Fruit fly (Drosophila melanogaster): ENCODE measurements around the gene CG14650.

dm6 chr3R:4476004-4476403, 38.8 kb downstream of the CG14650 start:
- TF ChIP-seq lz (GFP tag; optimal IDR thresholded peaks at IDR 0.05) (no peak), salr (GFP tag; optimal IDR thresholded peaks at IDR 0.05) (no peak), CG6792 (GFP tag; optimal IDR thresholded peaks at IDR 0.05) (no peak), eg (GFP tag; IDR thresholded peaks at IDR 0.05) (no peak), CG31627 (GFP tag; optimal IDR thresholded peaks at IDR 0.05) (no peak), CG6808 (GFP tag; optimal IDR thresholded peaks at IDR 0.05) (no peak), CG6854 (GFP tag; optimal IDR thresholded peaks at IDR 0.05) (no peak), Hr38 (GFP tag; optimal IDR thresholded peaks at IDR 0.05) (no peak), Ets21C (GFP tag; optimal IDR thresholded peaks at IDR 0.05) (no peak), acj6 (GFP tag; optimal IDR thresholded peaks at IDR 0.05) (no peak), Sox15 (GFP tag; optimal IDR thresholded peaks at IDR 0.05) (no peak), cyc (GFP tag; optimal IDR thresholded peaks at IDR 0.05) (no peak), Eip78C (GFP tag) (no peak), CG10631 (GFP tag; optimal IDR thresholded peaks at IDR 0.05) (no peak)
